Worm (Caenorhabditis elegans) whole organism, young adult: ENCODE data around the gene bed-2.

Experiments used
- B0261.1 ChIP-seq: sonication (generic microtip); optimal IDR thresholded peaks from 2 replicates; lab custom pipeline; 2016; ENCODE audit warnings: mild to moderate bottlenecking, missing genetic modification characterization, moderate library complexity, missing compliant biosample characterization
- C06A6.2 ChIP-seq: fragments of 200-800 bp; sonication (Bioruptor generic); conservative IDR thresholded peaks from 2 replicates; pipeline ENCODE4 v1.3.6; 2022; ENCODE audit warnings: missing genetic modification characterization, missing compliant biosample characterization
- F57C9.4 ChIP-seq: sonication (generic microtip); optimal IDR thresholded peaks from 2 replicates; lab custom pipeline; 2017; ENCODE audit warnings: mild to moderate bottlenecking, missing genetic modification characterization, missing compliant biosample characterization
- K12H6.12 ChIP-seq: fragments of 200-800 bp; sonication (Bioruptor generic); optimal IDR thresholded peaks from 2 replicates; lab custom pipeline; 2018; ENCODE audit warnings: mild to moderate bottlenecking, missing genetic modification characterization, missing compliant biosample characterization
- T26A5.8 ChIP-seq: sonication (generic microtip); optimal IDR thresholded peaks from 2 replicates; lab custom pipeline; 2016; ENCODE audit warnings: missing genetic modification characterization, missing compliant biosample characterization
- Y53F4B.3 ChIP-seq: fragments of 200-800 bp; sonication (Bioruptor generic); IDR thresholded peaks from 2 replicates; pipeline ENCODE4 v1.3.6; 2022; ENCODE audit warnings: missing genetic modification reagents, missing genetic modification characterization, missing compliant biosample characterization
- Y79H2A.3 ChIP-seq: fragments of 200-800 bp; sonication (Bioruptor generic); conservative IDR thresholded peaks from 2 replicates; pipeline ENCODE4 v1.3.6; 2022; ENCODE audit warnings: missing genetic modification reagents, missing genetic modification characterization, missing compliant biosample characterization
- Y95B8A.8 ChIP-seq: fragments of 200-800 bp; sonication (Bioruptor generic); IDR thresholded peaks from 2 replicates; pipeline ENCODE4 v1.3.6; 2022; ENCODE audit warnings: missing genetic modification reagents, missing genetic modification characterization, missing compliant biosample characterization
- akir-1 ChIP-seq: fragments of 200-800 bp; sonication (Bioruptor generic); optimal IDR thresholded peaks from 2 replicates; lab custom pipeline; 2018; ENCODE audit warnings: mild to moderate bottlenecking, missing genetic modification characterization, moderate library complexity, missing compliant biosample characterization
- aptf-2 ChIP-seq: fragments of 200-800 bp; sonication (Bioruptor generic); conservative IDR thresholded peaks from 2 replicates; pipeline ENCODE4 v1.3.6; 2022; ENCODE audit warnings: missing genetic modification reagents, missing genetic modification characterization, missing compliant biosample characterization
- aptf-3 ChIP-seq: fragments of 200-800 bp; sonication (Bioruptor generic); IDR thresholded peaks from 2 replicates; pipeline ENCODE4 v1.3.6; 2022; ENCODE audit warnings: missing genetic modification characterization, missing compliant biosample characterization
- attf-3 ChIP-seq: fragments of 200-800 bp; sonication (Bioruptor generic); conservative IDR thresholded peaks from 2 replicates; pipeline ENCODE4 v1.3.6; 2022; ENCODE audit warnings: missing genetic modification reagents, missing genetic modification characterization, missing compliant biosample characterization
- bed-1 ChIP-seq: fragments of 200-800 bp; sonication (Bioruptor generic); IDR thresholded peaks from 2 replicates; pipeline ENCODE4 v1.3.6; 2022; ENCODE audit warnings: missing genetic modification reagents, missing genetic modification characterization, missing compliant biosample characterization
- ceh-100 ChIP-seq: fragments of 200-800 bp; sonication (Bioruptor generic); IDR thresholded peaks from 2 replicates; pipeline ENCODE4 v1.3.6; 2022; ENCODE audit warnings: missing genetic modification reagents, missing genetic modification characterization, missing compliant biosample characterization
- ceh-40 ChIP-seq: fragments of 200-800 bp; sonication (Bioruptor generic); IDR thresholded peaks from 2 replicates; pipeline ENCODE4 v1.3.6; 2022; ENCODE audit warnings: missing genetic modification characterization, missing compliant biosample characterization
- ceh-58 ChIP-seq: fragments of 200-800 bp; sonication (Bioruptor generic); IDR thresholded peaks from 2 replicates; pipeline ENCODE4 v1.3.6; 2022; ENCODE audit warnings: missing genetic modification characterization, missing compliant biosample characterization
- chd-7 ChIP-seq: sonication (generic microtip); optimal IDR thresholded peaks from 2 replicates; lab custom pipeline; 2016; ENCODE audit warnings: mild to moderate bottlenecking, missing genetic modification characterization, moderate library complexity, missing compliant biosample characterization
- egl-18 ChIP-seq: fragments of 200-800 bp; sonication (Bioruptor generic); IDR thresholded peaks from 2 replicates; pipeline ENCODE4 v1.3.6; 2022; ENCODE audit warnings: missing genetic modification reagents, missing genetic modification characterization, missing compliant biosample characterization
- egl-44 ChIP-seq: fragments of 200-800 bp; sonication (Bioruptor generic); IDR thresholded peaks from 2 replicates; pipeline ENCODE4 v1.3.6; 2022; ENCODE audit warnings: missing genetic modification reagents, missing genetic modification characterization, missing compliant biosample characterization
- ekl-4 ChIP-seq: fragments of 200-800 bp; sonication (Bioruptor generic); IDR thresholded peaks from 2 replicates; pipeline ENCODE4 v1.3.6; 2022; ENCODE audit warnings: missing genetic modification reagents, missing genetic modification characterization, missing compliant biosample characterization
- fkh-3 ChIP-seq: sonication (generic microtip); optimal IDR thresholded peaks from 2 replicates; lab custom pipeline; 2016; ENCODE audit warnings: mild to moderate bottlenecking, missing genetic modification characterization, missing compliant biosample characterization
- hlh-26 ChIP-seq: fragments of 200-800 bp; sonication (Bioruptor generic); conservative IDR thresholded peaks from 2 replicates; pipeline ENCODE4 v1.3.6; 2022; ENCODE audit warnings: missing genetic modification reagents, missing genetic modification characterization, missing compliant biosample characterization
- hmg-20 ChIP-seq: fragments of 200-800 bp; sonication (Bioruptor generic); IDR thresholded peaks from 2 replicates; pipeline ENCODE4 v1.3.6; 2022; ENCODE audit warnings: missing genetic modification reagents, missing genetic modification characterization, missing compliant biosample characterization
- lin-40 ChIP-seq: sonication (generic microtip); optimal IDR thresholded peaks from 2 replicates; lab custom pipeline; 2016; ENCODE audit warnings: missing genetic modification characterization, mild to moderate bottlenecking, missing compliant biosample characterization, missing genotype, missing genetic modification reagents
- madf-10 ChIP-seq: sonication (generic microtip); optimal IDR thresholded peaks from 2 replicates; lab custom pipeline; 2016; ENCODE audit warnings: mild to moderate bottlenecking, missing genetic modification characterization, missing compliant biosample characterization
- mel-28 ChIP-seq: sonication (generic microtip); optimal IDR thresholded peaks from 2 replicates; lab custom pipeline; 2016; ENCODE audit warnings: borderline replicate concordance, mild to moderate bottlenecking, missing genetic modification characterization, missing compliant biosample characterization
- nfya-1 ChIP-seq: sonication (generic microtip); optimal IDR thresholded peaks from 2 replicates; lab custom pipeline; 2017; ENCODE audit warnings: antibody characterized with exemption, missing compliant biosample characterization, missing genetic modification characterization, borderline replicate concordance; ENCODE audit not compliant: insufficient read depth
- nfyb-1 ChIP-seq: fragments of 200-800 bp; sonication (Bioruptor generic); IDR thresholded peaks from 2 replicates; pipeline ENCODE4 v1.3.6; 2022; ENCODE audit warnings: missing genetic modification reagents, missing genetic modification characterization, missing compliant biosample characterization
- nhr-120 ChIP-seq: fragments of 200-800 bp; sonication (Bioruptor generic); IDR thresholded peaks from 2 replicates; pipeline ENCODE4 v1.3.6; 2022; ENCODE audit warnings: missing genetic modification characterization, missing compliant biosample characterization
- nhr-27 ChIP-seq: fragments of 200-800 bp; sonication (Bioruptor generic); optimal IDR thresholded peaks from 2 replicates; lab custom pipeline; 2018; ENCODE audit warnings: mild to moderate bottlenecking, missing genetic modification characterization, moderate library complexity, missing compliant biosample characterization
- pha-4 ChIP-seq: fragments of 150-350 bp; sonication (generic microtip); optimal IDR thresholded peaks from 2 replicates; lab custom pipeline; 2014; ENCODE audit warnings: missing biosample characterization, missing genetic modification reagents, missing genetic modification characterization
- rpc-1 ChIP-seq, 2 experiments: fragments of 150-350 bp in 1 of 2; sonication (generic microtip) in 1 of 2; optimal IDR thresholded peaks; 2 replicates each; lab custom pipeline; 2014 to 2018; ENCODE audit warnings: missing biosample characterization in 1 of 2, missing genetic modification characterization in 1 of 2, missing genetic modification reagents in 1 of 2, missing genotype in 1 of 2
- sea-2 ChIP-seq: fragments of 200-800 bp; sonication (Bioruptor generic); IDR thresholded peaks from 2 replicates; pipeline ENCODE4 v1.3.6; 2022; ENCODE audit warnings: missing genetic modification characterization, missing compliant biosample characterization
- snpc-3.4 ChIP-seq: sonication (generic microtip); optimal IDR thresholded peaks from 2 replicates; lab custom pipeline; 2017; ENCODE audit warnings: missing genetic modification characterization, mild to moderate bottlenecking, missing compliant biosample characterization, antibody characterized with exemption, moderate library complexity, missing genotype, missing genetic modification reagents
- snpc-4 ChIP-seq, 5 experiments: fragments of 150-350 bp in 1 of 5; sonication (generic microtip) in 4 of 5; optimal IDR thresholded peaks; 2 replicates each; lab custom pipeline; 2014 to 2018; ENCODE audit warnings: missing genetic modification characterization in 5 of 5, missing biosample characterization in 3 of 5, antibody characterized with exemption in 2 of 5, mild to moderate bottlenecking in 2 of 5, missing compliant biosample characterization in 2 of 5, missing genotype in 2 of 5, moderate library complexity in 2 of 5, missing genetic modification reagents in 1 of 5
- tbp1 ChIP-seq: fragments of 200-800 bp; sonication (Bioruptor generic); optimal IDR thresholded peaks from 2 replicates; lab custom pipeline; 2018; ENCODE audit warnings: mild to moderate bottlenecking, missing genetic modification characterization, missing compliant biosample characterization
- tbx-9 ChIP-seq: sonication (generic microtip); optimal IDR thresholded peaks from 2 replicates; lab custom pipeline; 2016; ENCODE audit warnings: borderline replicate concordance, missing genetic modification characterization, inconsistent platforms, missing compliant biosample characterization
- unc-130 ChIP-seq: sonication (generic microtip); optimal IDR thresholded peaks from 2 replicates; lab custom pipeline; 2016; ENCODE audit warnings: missing genetic modification reagents, missing genetic modification characterization, missing compliant biosample characterization
- ztf-22 ChIP-seq: fragments of 200-800 bp; sonication (Bioruptor generic); optimal IDR thresholded peaks from 2 replicates; lab custom pipeline; 2018; ENCODE audit warnings: mild to moderate bottlenecking, missing genetic modification characterization, moderate library complexity, missing compliant biosample characterization
- ztf-26 ChIP-seq: sonication (generic microtip); optimal IDR thresholded peaks from 2 replicates; lab custom pipeline; 2017; ENCODE audit warnings: missing genetic modification characterization, missing compliant biosample characterization

The bed-2 gene

ce11 chrIII:11463726-11464125 lies 6.9 kb downstream of the bed-2 start (continued):
- TF ChIP-seq ceh-100 (GFP tag; lab: Robert Waterston, UW) (no peak), snpc-3.4 (tag; lab: Kevin White, UChicago) (no peak), T26A5.8 (no peak)

- TF ChIP-seq pha-4 (tag; lab: Kevin White, UChicago): no peak
- no peak for TF ChIP-seq ceh-58 (GFP tag; lab: Robert Waterston, UW)
- no peak for TF ChIP-seq nfya-1 (tag; lab: Kevin White, UChicago)
Observed at ce11 chrIII:11462332-11462731, 8.3 kb downstream of the bed-2 start.

- no peak for TF ChIP-seq ekl-4 (GFP tag; lab: Robert Waterston, UW)
- TF ChIP-seq tbp1: no peak
- TF ChIP-seq egl-44 (GFP tag; lab: Robert Waterston, UW): no peak
- no peak for TF ChIP-seq unc-130
- no peak for TF ChIP-seq ztf-22 (GFP tag; lab: Kevin White, UChicago)
- TF ChIP-seq C06A6.2 (GFP tag; lab: Robert Waterston, UW): no peak
- TF ChIP-seq chd-7 (tag; lab: Kevin White, UChicago): no peak
- TF ChIP-seq attf-3 (GFP tag; lab: Robert Waterston, UW): no peak
- TF ChIP-seq, all 124 proteins: peak for 0
Observed at ce11 chrIII:11459802-11460201, 10.8 kb downstream of the bed-2 start.

- TF ChIP-seq madf-10 (tag; lab: Kevin White, UChicago): no peak
- no peak for TF ChIP-seq lin-40 (tag; lab: Kevin White, UChicago)
- no peak for TF ChIP-seq nhr-120 (GFP tag; lab: Robert Waterston, UW)
- TF ChIP-seq aptf-2 (GFP tag; lab: Robert Waterston, UW): no peak
- no peak for TF ChIP-seq aptf-3
- no peak for TF ChIP-seq nhr-27 (tag; lab: Kevin White, UChicago)
- TF ChIP-seq nfyb-1: no peak
- TF ChIP-seq ceh-100 (GFP tag; lab: Robert Waterston, UW): no peak
- no peak for TF ChIP-seq mel-28
- no peak for TF ChIP-seq hlh-26 (GFP tag; lab: Robert Waterston, UW)
- TF ChIP-seq tbx-9 (tag; lab: Kevin White, UChicago): no peak
- TF ChIP-seq ztf-26 (tag; lab: Kevin White, UChicago): no peak
Observed at ce11 chrIII:11459041-11459440, 11.6 kb downstream of the bed-2 start.

- TF ChIP-seq bed-1 (GFP tag; lab: Robert Waterston, UW) (no peak), F57C9.4 (tag; lab: Kevin White, UChicago) (no peak), chd-7 (tag; lab: Kevin White, UChicago) (no peak), rpc-1 (optimal IDR thresholded peaks at IDR 0.05; lab: Kevin White, UChicago) (no peak), rpc-1 (tag; optimal IDR thresholded peaks at IDR 0.05; lab: Kevin White, UChicago) (no peak), egl-18 (GFP tag; lab: Robert Waterston, UW) (no peak), akir-1 (GFP tag; lab: Kevin White, UChicago) (no peak), snpc-4 (GFP tag; optimal IDR thresholded peaks at IDR 0.05; lab: Kevin White, UChicago) (no peak), snpc-4 (tag; optimal IDR thresholded peaks at IDR 0.05; lab: Kevin White, UChicago) (no peak), B0261.1 (no peak), K12H6.12 (tag; lab: Kevin White, UChicago) (no peak), mel-28 (no peak), egl-44 (GFP tag; lab: Robert Waterston, UW) (no peak), hmg-20 (GFP tag; lab: Robert Waterston, UW) (no peak), fkh-3 (tag; lab: Kevin White, UChicago) (no peak), ceh-40 (no peak), sea-2 (GFP tag; lab: Robert Waterston, UW) (no peak), Y79H2A.3 (GFP tag; lab: Robert Waterston, UW) (no peak), Y95B8A.8 (GFP tag; lab: Robert Waterston, UW) (no peak), Y53F4B.3 (GFP tag; lab: Robert Waterston, UW) (no peak)
Observed at ce11 chrIII:11457911-11458310, 12.7 kb downstream of the bed-2 start.
